Fruit fly (Drosophila melanogaster) whole organism, embryonic: ENCODE results near the gene CG32052.
A peak's percentile ranks its signal among the peaks of the same experiment; 100 is the strongest.

Source experiments
- ATbp ChIP-seq: fragments of 200-800 bp; sonication (Bioruptor generic); optimal IDR thresholded peaks from 2 replicates; lab custom pipeline; 2017; ENCODE audit warnings: missing biosample characterization, mild to moderate bottlenecking, missing genetic modification characterization, missing genetic modification reagents
- Awh ChIP-seq: fragments of 200-800 bp; sonication (Bioruptor generic); IDR thresholded peaks from 2 replicates; pipeline ENCODE4, ENCODE4 v1.3.6; 2022; ENCODE audit warnings: missing biosample characterization, missing genetic modification characterization
- CG10366 ChIP-seq: fragments of 200-800 bp; sonication (Bioruptor generic); IDR thresholded peaks from 2 replicates; pipeline ENCODE4 v1.3.6; 2022; ENCODE audit warnings: missing biosample characterization, missing genetic modification characterization
- CG12104 ChIP-seq: fragments of 200-800 bp; sonication (Bioruptor generic); optimal IDR thresholded peaks from 3 replicates; lab custom pipeline; 2016; ENCODE audit warnings: missing biosample characterization, missing genetic modification characterization
- CG12219 ChIP-seq: fragments of 200-800 bp; sonication (Bioruptor generic); optimal IDR thresholded peaks from 3 replicates; lab custom pipeline; 2018; ENCODE audit warnings: missing biosample characterization, mild to moderate bottlenecking, missing genetic modification characterization
- CG13624 ChIP-seq: fragments of 200-800 bp; sonication (Bioruptor generic); optimal IDR thresholded peaks from 2 replicates; lab custom pipeline; 2016; ENCODE audit warnings: missing biosample characterization, missing genetic modification characterization
- CG15514 ChIP-seq: fragments of 200-800 bp; sonication (Bioruptor generic); optimal IDR thresholded peaks from 3 replicates; lab custom pipeline; 2017; ENCODE audit warnings: missing biosample characterization, missing genetic modification characterization, mild to moderate bottlenecking, moderate library complexity, missing genetic modification reagents
- CG1647 ChIP-seq: fragments of 200-800 bp; sonication (Bioruptor generic); optimal IDR thresholded peaks from 3 replicates; lab custom pipeline; 2016; ENCODE audit warnings: missing biosample characterization, missing genetic modification characterization
- CG2712 ChIP-seq: fragments of 200-800 bp; optimal IDR thresholded peaks from 3 replicates; lab custom pipeline; 2019; ENCODE audit warnings: missing biosample characterization, mild to moderate bottlenecking, missing genetic modification characterization, moderate library complexity
- CG2889 ChIP-seq: fragments of 200-800 bp; sonication (Bioruptor generic); IDR thresholded peaks from 3 replicates; pipeline ENCODE4 v1.3.6; 2022; ENCODE audit warnings: missing biosample characterization, missing genetic modification characterization
- CG33213 ChIP-seq: fragments of 200-800 bp; sonication (Bioruptor generic); optimal IDR thresholded peaks from 3 replicates; lab custom pipeline; 2016; ENCODE audit warnings: missing biosample characterization, missing genetic modification characterization
- CG8290 ChIP-seq, 3 experiments: fragments of 200-800 bp; sonication (Bioruptor generic); optimal IDR thresholded peaks; 2 replicates each; lab custom pipeline; 2016 to 2019; ENCODE audit warnings: missing biosample characterization in 3 of 3, missing genetic modification characterization in 3 of 3, mild to moderate bottlenecking in 2 of 3, moderate library complexity in 1 of 3
- CG8478 ChIP-seq: fragments of >200 bp; optimal IDR thresholded peaks from 2 replicates; lab custom pipeline; 2018
- CG8944 ChIP-seq: fragments of 200-800 bp; sonication (Bioruptor generic); optimal IDR thresholded peaks from 3 replicates; lab custom pipeline; 2016; ENCODE audit warnings: missing biosample characterization, missing genetic modification characterization
- Camta ChIP-seq: fragments of 200-800 bp; sonication (Bioruptor generic); optimal IDR thresholded peaks from 2 replicates; lab custom pipeline; 2016; ENCODE audit warnings: missing biosample characterization, missing genetic modification characterization
- Ets97D ChIP-seq: fragments of 200-800 bp; sonication (Bioruptor generic); optimal IDR thresholded peaks from 3 replicates; lab custom pipeline; 2016; ENCODE audit warnings: missing biosample characterization, missing genetic modification characterization
- Fer1 ChIP-seq: fragments of 200-800 bp; sonication (Bioruptor generic); optimal IDR thresholded peaks from 2 replicates; lab custom pipeline; 2017; ENCODE audit warnings: missing biosample characterization, mild to moderate bottlenecking, missing genetic modification characterization
- HmgZ ChIP-seq: fragments of 200-800 bp; sonication (Bioruptor generic); optimal IDR thresholded peaks from 2 replicates; lab custom pipeline; 2018; ENCODE audit warnings: missing biosample characterization, mild to moderate bottlenecking, missing genetic modification characterization
- Hr51 ChIP-seq, 2 experiments: fragments of 200-800 bp; sonication (Bioruptor generic); optimal IDR thresholded peaks; 2 replicates in 1 of 2; 3 replicates in 1 of 2; lab custom pipeline; 2016 to 2018; ENCODE audit warnings: missing biosample characterization in 2 of 2, missing genetic modification characterization in 2 of 2, mild to moderate bottlenecking in 1 of 2, moderate library complexity in 1 of 2
- MESR4 ChIP-seq: fragments of 200-800 bp; sonication (Bioruptor generic); optimal IDR thresholded peaks from 2 replicates; lab custom pipeline; 2018; ENCODE audit warnings: missing biosample characterization, mild to moderate bottlenecking, missing genetic modification characterization, moderate library complexity
- Meics ChIP-seq: fragments of 200-800 bp; sonication (Bioruptor generic); optimal IDR thresholded peaks from 2 replicates; lab custom pipeline; 2017; ENCODE audit warnings: missing biosample characterization, mild to moderate bottlenecking, missing genetic modification characterization
- Mes4 ChIP-seq: fragments of 200-800 bp; sonication (Bioruptor generic); optimal IDR thresholded peaks from 2 replicates; lab custom pipeline; 2016; ENCODE audit warnings: missing biosample characterization, missing genetic modification characterization
- NC2α ChIP-seq: fragments of 200-800 bp; sonication (Bioruptor generic); optimal IDR thresholded peaks from 2 replicates; lab custom pipeline; 2016; ENCODE audit warnings: missing biosample characterization, missing genetic modification characterization
- Rfx ChIP-seq: fragments of 200-800 bp; sonication (Bioruptor generic); IDR thresholded peaks from 2 replicates; pipeline ENCODE4 v1.3.6; 2022; ENCODE audit warnings: missing biosample characterization, missing genetic modification characterization
- Stat92E ChIP-seq, 3 experiments: fragments of >200 bp in 2 of 3; fragments of 200-800 bp in 1 of 3; sonication (Bioruptor generic) in 1 of 3; optimal IDR thresholded peaks; 2 replicates each; lab custom pipeline; 2017 to 2019; ENCODE audit warnings: missing biosample characterization in 3 of 3, missing genetic modification characterization in 3 of 3, mild to moderate bottlenecking in 1 of 3, moderate library complexity in 1 of 3
- bcd ChIP-seq: fragments of 200-800 bp; sonication (Bioruptor generic); optimal IDR thresholded peaks from 2 replicates; lab custom pipeline; 2017; ENCODE audit warnings: missing biosample characterization, mild to moderate bottlenecking, missing genetic modification characterization
- cas ChIP-seq: fragments of 200-800 bp; sonication (Bioruptor generic); IDR thresholded peaks from 2 replicates; pipeline ENCODE4 v1.3.6; 2022; ENCODE audit warnings: missing biosample characterization, missing genetic modification characterization
- caup ChIP-seq: fragments of 200-800 bp; sonication (Bioruptor generic); optimal IDR thresholded peaks from 3 replicates; lab custom pipeline; 2017; ENCODE audit warnings: missing biosample characterization, mild to moderate bottlenecking, missing genetic modification characterization, moderate library complexity; ENCODE audit not compliant: severe bottlenecking
- cg ChIP-seq: fragments of 200-800 bp; sonication (Bioruptor generic); optimal IDR thresholded peaks from 3 replicates; lab custom pipeline; 2019; ENCODE audit warnings: missing biosample characterization, mild to moderate bottlenecking, missing genetic modification characterization, moderate library complexity
- chinmo ChIP-seq: fragments of 200-800 bp; sonication (Bioruptor generic); IDR thresholded peaks from 4 replicates; pipeline ENCODE4 v1.3.6; 2022; ENCODE audit warnings: missing biosample characterization, missing genetic modification characterization; ENCODE audit not compliant: partially characterized antibody
- fd64A ChIP-seq: fragments of 200-800 bp; sonication (Bioruptor generic); optimal IDR thresholded peaks from 3 replicates; lab custom pipeline; 2018; ENCODE audit warnings: missing biosample characterization, mild to moderate bottlenecking, missing genetic modification characterization
- grau ChIP-seq: fragments of 200-800 bp; optimal IDR thresholded peaks from 3 replicates; lab custom pipeline; 2019; ENCODE audit warnings: missing biosample characterization, mild to moderate bottlenecking, missing genetic modification characterization, moderate library complexity
- gro ChIP-seq: fragments of 200-800 bp; sonication (Bioruptor generic); optimal IDR thresholded peaks from 2 replicates; lab custom pipeline; 2016; ENCODE audit warnings: missing biosample characterization, missing genetic modification characterization
- gsb ChIP-seq: fragments of 200-800 bp; sonication (Bioruptor generic); IDR thresholded peaks from 2 replicates; pipeline ENCODE4 v1.3.6; 2022; ENCODE audit warnings: missing biosample characterization, missing genetic modification characterization
- kah ChIP-seq: fragments of 200-800 bp; sonication (Bioruptor generic); optimal IDR thresholded peaks from 2 replicates; lab custom pipeline; 2018; ENCODE audit warnings: missing biosample characterization, mild to moderate bottlenecking, missing genetic modification characterization
- kni ChIP-seq: fragments of 200-800 bp; sonication (Bioruptor generic); optimal IDR thresholded peaks from 3 replicates; lab custom pipeline; 2017; ENCODE audit warnings: mild to moderate bottlenecking, missing biosample characterization, missing genetic modification reagents, missing genetic modification characterization
- knrl ChIP-seq: fragments of 200-800 bp; sonication (Bioruptor generic); IDR thresholded peaks from 3 replicates; pipeline ENCODE4 v1.3.6; 2022; ENCODE audit warnings: missing biosample characterization, missing genetic modification characterization; ENCODE audit not compliant: partially characterized antibody
- lab ChIP-seq: fragments of 200-800 bp; sonication (Bioruptor generic); optimal IDR thresholded peaks from 3 replicates; lab custom pipeline; 2017; ENCODE audit warnings: missing biosample characterization, missing genetic modification characterization, mild to moderate bottlenecking, moderate library complexity, missing genetic modification reagents
- nau ChIP-seq: fragments of 200-800 bp; sonication (Bioruptor generic); optimal IDR thresholded peaks from 3 replicates; lab custom pipeline; 2017; ENCODE audit warnings: missing biosample characterization, mild to moderate bottlenecking, missing genetic modification characterization, missing genetic modification reagents
- pb ChIP-seq: fragments of 200-800 bp; sonication (Bioruptor generic); optimal IDR thresholded peaks from 3 replicates; lab custom pipeline; 2016; ENCODE audit warnings: missing biosample characterization, missing genetic modification characterization
- pzg ChIP-seq: fragments of 200-800 bp; sonication (Bioruptor generic); optimal IDR thresholded peaks from 3 replicates; lab custom pipeline; 2018; ENCODE audit warnings: missing biosample characterization, mild to moderate bottlenecking, missing genetic modification characterization, moderate library complexity
- sc ChIP-seq, 3 experiments: fragments of >200 bp in 2 of 3; fragments of 200-800 bp in 1 of 3; sonication (Bioruptor generic) in 1 of 3; optimal IDR thresholded peaks; 2 replicates in 2 of 3; 3 replicates in 1 of 3; lab custom pipeline; 2017; ENCODE audit warnings: mild to moderate bottlenecking in 1 of 3, missing biosample characterization in 1 of 3, missing genetic modification characterization in 1 of 3, missing genetic modification reagents in 1 of 3
- sens ChIP-seq: fragments of 200-800 bp; sonication (Bioruptor generic); peaks from one replicate; lab custom pipeline; 2016; ENCODE audit warnings: missing biosample characterization, missing genetic modification characterization
- sens-2 ChIP-seq: fragments of 200-800 bp; sonication (Bioruptor generic); IDR thresholded peaks from 2 replicates; pipeline ENCODE4 v1.3.6; 2022; ENCODE audit warnings: missing biosample characterization, missing genetic modification characterization
- slbo ChIP-seq: fragments of 200-800 bp; sonication (Bioruptor generic); IDR thresholded peaks from 2 replicates; pipeline ENCODE4 v1.3.6; 2022; ENCODE audit warnings: missing biosample characterization, missing genetic modification characterization
- tna ChIP-seq: fragments of 200-800 bp; sonication (Bioruptor generic); IDR thresholded peaks from 2 replicates; pipeline ENCODE4 v1.3.6; 2022; ENCODE audit warnings: missing biosample characterization, missing genetic modification characterization; ENCODE audit not compliant: partially characterized antibody
- unpg ChIP-seq: fragments of 200-800 bp; sonication (Bioruptor generic); optimal IDR thresholded peaks from 3 replicates; lab custom pipeline; 2018; ENCODE audit warnings: missing biosample characterization, mild to moderate bottlenecking, missing genetic modification characterization, moderate library complexity
- zen2 ChIP-seq: fragments of 200-800 bp; sonication (Bioruptor generic); IDR thresholded peaks from 3 replicates; pipeline ENCODE4 v1.3.6; 2022; ENCODE audit warnings: missing biosample characterization, missing genetic modification characterization; ENCODE audit not compliant: partially characterized antibody

Gene CG32052

DNA sequence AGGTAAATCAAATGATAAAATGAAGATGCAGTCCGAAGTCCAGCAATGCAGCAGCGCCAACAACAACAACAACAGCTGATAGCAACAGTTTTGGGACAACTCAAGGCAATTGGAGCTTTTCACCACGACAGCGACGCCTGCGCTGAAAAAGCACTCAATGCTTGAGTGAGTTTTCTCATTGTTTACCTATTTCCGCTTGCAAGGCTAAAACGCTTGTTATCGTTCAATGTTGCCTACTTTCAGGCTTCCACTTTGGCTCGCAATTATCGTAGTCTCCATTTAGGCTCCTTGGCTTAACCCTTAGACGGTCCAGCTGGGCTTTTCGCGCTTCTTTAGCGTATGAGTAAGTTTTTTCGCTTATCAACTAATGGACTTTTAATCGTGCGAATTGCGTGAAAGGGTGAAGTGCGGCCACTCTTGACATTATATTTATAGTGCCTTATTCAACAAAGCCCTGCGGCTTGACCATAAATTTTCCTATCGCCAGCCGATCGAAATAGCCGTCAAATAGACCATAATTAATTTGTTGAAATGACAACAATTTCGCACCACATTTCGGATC is 24.7 kb upstream of the CG32052 start (continued):
- TF ChIP-seq nau (GFP tag; lab: Kevin White, UChicago) (peak; percentile 29), gsb (GFP tag; lab: Robert Waterston, UW) (no peak), cas (GFP tag; lab: Robert Waterston, UW) (no peak), ATbp (GFP tag; lab: Kevin White, UChicago) (no peak), fd64A (GFP tag; lab: Kevin White, UChicago) (peak; percentile 23), kah (peak; percentile 7), caup (GFP tag; lab: Kevin White, UChicago) (peak; percentile 45), CG2889 (GFP tag; lab: Robert Waterston, UW) (no peak), CG10366 (no peak), sc (optimal IDR thresholded peaks at IDR 0.05; lab: Kevin White, UChicago) (no peak), sc (GFP tag; optimal IDR thresholded peaks at IDR 0.05; lab: Kevin White, UChicago) (no peak), bcd (peak; percentile 22), Hr51 (GFP tag; optimal IDR thresholded peaks at IDR 0.05; lab: Kevin White, UChicago) (peak in 1 of 2 experiments; percentile 18), kni (GFP tag; lab: Kevin White, UChicago) (no peak), CG15514 (GFP tag; lab: Kevin White, UChicago) (peak; percentile 3), pb (GFP tag; lab: Kevin White, UChicago) (peak; percentile 52), slbo (GFP tag; lab: Robert Waterston, UW) (peak; percentile 28; the same call in 1 of the 2 replicates), tna (no peak), CG2712 (tag; lab: Kevin White, UChicago) (no peak), Fer1 (GFP tag; lab: Kevin White, UChicago) (peak; percentile 25), HmgZ (peak; percentile 73), CG8290 (GFP tag; optimal IDR thresholded peaks at IDR 0.05; lab: Kevin White, UChicago) (no peak), CG8290 (tag; optimal IDR thresholded peaks at IDR 0.05; lab: Kevin White, UChicago) (peak; percentile 46 to 68), knrl (GFP tag; lab: Robert Waterston, UW) (0 out of 3 replicates have a peak, but pooled peaks have one; percentile 33), CG8944 (no peak), CG8478 (lab: Kevin White, UChicago) (no peak), Ets97D (peak; percentile 89), Mes4 (GFP tag; lab: Kevin White, UChicago) (peak; percentile 26), CG13624 (GFP tag; lab: Kevin White, UChicago) (peak; percentile 40), lab (GFP tag; lab: Kevin White, UChicago) (peak; percentile 80), Meics (GFP tag; lab: Kevin White, UChicago) (peak; percentile 20), grau (tag; lab: Kevin White, UChicago) (no peak), pzg (no peak), CG33213 (GFP tag; lab: Kevin White, UChicago) (no peak), MESR4 (GFP tag; lab: Kevin White, UChicago) (no peak), unpg (GFP tag; lab: Kevin White, UChicago) (peak; percentile 6), CG12104 (GFP tag; lab: Kevin White, UChicago) (no peak), chinmo (GFP tag; lab: Robert Waterston, UW) (peak; percentile 82; the same call in 2 of the 4 replicates), sens-2 (GFP tag; lab: Robert Waterston, UW) (no peak), cg (GFP tag; lab: Kevin White, UChicago) (no peak), zen2 (GFP tag; lab: Robert Waterston, UW) (no peak), CG1647 (GFP tag; lab: Kevin White, UChicago) (no peak), Camta (peak; percentile 3), Awh (peak; percentile 39; the same call in 1 of the 2 replicates), NC2α (no peak), gro (GFP tag; lab: Kevin White, UChicago) (peak; percentile 25), CG12219 (GFP tag; lab: Kevin White, UChicago) (peak; percentile 30), Rfx (GFP tag; lab: Robert Waterston, UW) (peak; percentile 45), Stat92E (GFP tag; optimal IDR thresholded peaks at IDR 0.05; lab: Kevin White, UChicago) (no peak), sens (GFP tag; lab: Kevin White, UChicago) (peak; percentile 79)
